Worm (Caenorhabditis elegans) whole organism, L4 larva: ENCODE measurements around the gene C25A8.5.

Experiments used
- F26F4.8 ChIP-seq: fragments of 200-800 bp; sonication (Bioruptor generic); conservative IDR thresholded peaks from 2 replicates; pipeline ENCODE4 v1.3.6; 2022; ENCODE audit warnings: missing genetic modification characterization, missing compliant biosample characterization
- T20F7.1 ChIP-seq: fragments of 200-800 bp; sonication (Bioruptor generic); optimal IDR thresholded peaks from 2 replicates; lab custom pipeline; 2018; ENCODE audit warnings: mild to moderate bottlenecking, missing genetic modification characterization, missing compliant biosample characterization
- ZK337.2 ChIP-seq: fragments of 200-800 bp; sonication (Bioruptor generic); IDR thresholded peaks from 2 replicates; pipeline ENCODE4 v1.3.6; 2022; ENCODE audit warnings: missing genetic modification reagents, missing genetic modification characterization, missing compliant biosample characterization
- ZK546.5 ChIP-seq, 2 experiments: sonication (generic microtip); optimal IDR thresholded peaks; 2 replicates each; lab custom pipeline; 2017; ENCODE audit warnings: missing biosample characterization in 2 of 2, missing genetic modification characterization in 2 of 2
- arid-1 ChIP-seq: fragments of 200-800 bp; sonication (Bioruptor generic); conservative IDR thresholded peaks from 2 replicates; pipeline ENCODE4 v1.3.6; 2022; ENCODE audit warnings: missing genetic modification reagents, missing genetic modification characterization, missing compliant biosample characterization
- attf-4 ChIP-seq: sonication (generic microtip); optimal IDR thresholded peaks from 3 replicates; lab custom pipeline; 2017; ENCODE audit warnings: missing biosample characterization, missing genetic modification characterization
- ces-1 ChIP-seq: fragments of 150-350 bp; sonication (generic microtip); optimal IDR thresholded peaks from 4 replicates; lab custom pipeline; 2014; ENCODE audit warnings: missing biosample characterization, missing genetic modification reagents, missing genetic modification characterization
- daf-12 ChIP-seq: fragments of 150-350 bp; optimal IDR thresholded peaks from 2 replicates; lab custom pipeline; 2014; ENCODE audit warnings: missing biosample characterization, missing genetic modification reagents, missing genetic modification characterization
- daf-16 ChIP-seq, 3 experiments: sonication (generic microtip); optimal IDR thresholded peaks; 2 replicates each; lab custom pipeline; 2016 to 2017; ENCODE audit warnings: missing genetic modification characterization in 3 of 3, missing genetic modification reagents in 3 of 3, mild to moderate bottlenecking in 2 of 3, missing compliant biosample characterization in 2 of 3, missing biosample characterization in 1 of 3, moderate library complexity in 1 of 3
- dmd-6 ChIP-seq: fragments of 200-800 bp; sonication (Bioruptor generic); IDR thresholded peaks from 2 replicates; pipeline ENCODE4 v1.3.6; 2022; ENCODE audit warnings: missing genetic modification reagents, missing genetic modification characterization, missing compliant biosample characterization
- dpl-1 ChIP-seq: fragments of 150-350 bp; optimal IDR thresholded peaks from 2 replicates; lab custom pipeline; 2014; ENCODE audit warnings: missing biosample characterization, missing genetic modification reagents, missing genetic modification characterization
- dve-1 ChIP-seq: sonication (generic microtip); optimal IDR thresholded peaks from 2 replicates; lab custom pipeline; 2017; ENCODE audit warnings: antibody characterized with exemption, mild to moderate bottlenecking, missing genetic modification characterization, missing compliant biosample characterization; ENCODE audit not compliant: insufficient read depth
- egl-27 ChIP-seq: sonication (generic microtip); optimal IDR thresholded peaks from 3 replicates; lab custom pipeline; 2017; ENCODE audit warnings: missing biosample characterization, missing genetic modification reagents, missing genetic modification characterization
- egl-43 ChIP-seq: fragments of 200-800 bp; sonication (Bioruptor generic); IDR thresholded peaks from 2 replicates; pipeline ENCODE4 v1.3.6; 2022; ENCODE audit warnings: missing genetic modification reagents, missing genetic modification characterization, missing compliant biosample characterization
- fkh-10 ChIP-seq: fragments of 150-350 bp; optimal IDR thresholded peaks from 2 replicates; lab custom pipeline; 2014; ENCODE audit warnings: missing biosample characterization, missing genetic modification reagents, missing genetic modification characterization
- gei-8 ChIP-seq: fragments of 200-800 bp; sonication (Bioruptor generic); optimal IDR thresholded peaks from 2 replicates; lab custom pipeline; 2018; ENCODE audit warnings: mild to moderate bottlenecking, missing genetic modification characterization, missing compliant biosample characterization
- hlh-11 ChIP-seq: fragments of 200-800 bp; sonication (Bioruptor generic); optimal IDR thresholded peaks from 2 replicates; lab custom pipeline; 2018; ENCODE audit warnings: mild to moderate bottlenecking, missing genetic modification characterization, missing compliant biosample characterization
- hlh-30 ChIP-seq: sonication (generic microtip); optimal IDR thresholded peaks from 2 replicates; lab custom pipeline; 2017; ENCODE audit warnings: antibody characterized with exemption, mild to moderate bottlenecking, missing genetic modification characterization, missing compliant biosample characterization; ENCODE audit not compliant: insufficient read depth
- lin-38 ChIP-seq: fragments of 200-800 bp; sonication (Bioruptor generic); IDR thresholded peaks from 2 replicates; pipeline ENCODE4 v1.3.6; 2022; ENCODE audit warnings: missing genetic modification reagents, missing genetic modification characterization, missing compliant biosample characterization
- lsy-2 ChIP-seq, 2 experiments: fragments of 150-350 bp in 1 of 2; sonication (generic microtip) in 1 of 2; optimal IDR thresholded peaks; 2 replicates each; lab custom pipeline; 2014 to 2017; ENCODE audit warnings: missing biosample characterization in 2 of 2, missing genetic modification characterization in 2 of 2
- mdl-1 ChIP-seq, 2 experiments: fragments of 150-350 bp in 1 of 2; sonication (generic microtip) in 1 of 2; optimal IDR thresholded peaks; 2 replicates each; lab custom pipeline; 2014 to 2017; ENCODE audit warnings: missing biosample characterization in 2 of 2, missing genetic modification characterization in 2 of 2
- mep-1 ChIP-seq: fragments of 150-350 bp; sonication (generic microtip); optimal IDR thresholded peaks from 3 replicates; lab custom pipeline; 2014; ENCODE audit warnings: missing biosample characterization, missing genetic modification characterization
- mes-2 ChIP-seq: sonication (generic microtip); optimal IDR thresholded peaks from 2 replicates; lab custom pipeline; 2016; ENCODE audit warnings: missing genotype, mild to moderate bottlenecking, missing genetic modification characterization, missing compliant biosample characterization; ENCODE audit not compliant: poor library complexity, severe bottlenecking
- mxl-2 ChIP-seq: fragments of 200-800 bp; sonication (Bioruptor generic); conservative IDR thresholded peaks from 2 replicates; pipeline ENCODE4 v1.3.6; 2022; ENCODE audit warnings: missing genetic modification reagents, missing genetic modification characterization, missing compliant biosample characterization
- mxl-3 ChIP-seq: fragments of 200-800 bp; sonication (Bioruptor generic); optimal IDR thresholded peaks from 2 replicates; lab custom pipeline; 2018; ENCODE audit warnings: mild to moderate bottlenecking, missing genetic modification characterization, missing compliant biosample characterization
- nhr-102 ChIP-seq: sonication (generic microtip); optimal IDR thresholded peaks from 2 replicates; lab custom pipeline; 2016; ENCODE audit warnings: mild to moderate bottlenecking, missing genetic modification characterization, moderate library complexity, missing compliant biosample characterization
- nhr-28 ChIP-seq: fragments of 150-350 bp; optimal IDR thresholded peaks from 2 replicates; lab custom pipeline; 2014; ENCODE audit warnings: missing biosample characterization, missing genetic modification characterization
- nhr-48 ChIP-seq: sonication (generic microtip); optimal IDR thresholded peaks from 2 replicates; lab custom pipeline; 2016; ENCODE audit warnings: mild to moderate bottlenecking, missing genetic modification characterization, missing compliant biosample characterization
- nhr-6 ChIP-seq: fragments of 150-350 bp; optimal IDR thresholded peaks from 2 replicates; lab custom pipeline; 2014; ENCODE audit warnings: missing biosample characterization, missing genetic modification characterization
- nhr-77 ChIP-seq: fragments of 150-350 bp; optimal IDR thresholded peaks from 2 replicates; lab custom pipeline; 2014; ENCODE audit warnings: missing biosample characterization, missing genetic modification characterization
- php-3 ChIP-seq: fragments of 200-800 bp; sonication (Bioruptor generic); IDR thresholded peaks from 2 replicates; pipeline ENCODE4 v1.3.6; 2022; ENCODE audit warnings: missing genetic modification reagents, missing genetic modification characterization, missing compliant biosample characterization
- spr-3 ChIP-seq: fragments of 200-800 bp; sonication (Bioruptor generic); optimal IDR thresholded peaks from 2 replicates; lab custom pipeline; 2018; ENCODE audit warnings: mild to moderate bottlenecking, missing genetic modification characterization, missing compliant biosample characterization
- tag-97 ChIP-seq: fragments of 200-800 bp; sonication (Bioruptor generic); IDR thresholded peaks from 2 replicates; pipeline ENCODE4 v1.3.6; 2022; ENCODE audit warnings: missing genetic modification characterization, missing compliant biosample characterization
- unc-62 ChIP-seq, 3 experiments: fragments of 150-350 bp in 1 of 3; sonication (generic microtip); optimal IDR thresholded peaks in 2 of 3; peaks in 1 of 3; 1 replicate in 1 of 3; 2 replicates in 2 of 3; lab custom pipeline; 2014 to 2017; ENCODE audit warnings: missing biosample characterization in 3 of 3, missing genetic modification characterization in 3 of 3, missing genetic modification reagents in 3 of 3, missing genotype in 1 of 3
- zag-1 ChIP-seq: fragments of 150-350 bp; optimal IDR thresholded peaks from 2 replicates; lab custom pipeline; 2014; ENCODE audit warnings: missing biosample characterization, missing genetic modification characterization
- zfp-3 ChIP-seq: fragments of 200-800 bp; sonication (Bioruptor generic); conservative IDR thresholded peaks from 2 replicates; pipeline ENCODE4 v1.3.6; 2022; ENCODE audit warnings: missing genetic modification reagents, missing genetic modification characterization, missing compliant biosample characterization
- zip-2 ChIP-seq: fragments of 150-350 bp; optimal IDR thresholded peaks from 2 replicates; lab custom pipeline; 2014; ENCODE audit warnings: missing biosample characterization, missing genetic modification characterization

C25A8.5 gene

ce11 chrIV:7016502-7016901 is 17.2 kb downstream of the C25A8.5 start (continued):
- no peak for TF ChIP-seq zfp-3

DNA sequence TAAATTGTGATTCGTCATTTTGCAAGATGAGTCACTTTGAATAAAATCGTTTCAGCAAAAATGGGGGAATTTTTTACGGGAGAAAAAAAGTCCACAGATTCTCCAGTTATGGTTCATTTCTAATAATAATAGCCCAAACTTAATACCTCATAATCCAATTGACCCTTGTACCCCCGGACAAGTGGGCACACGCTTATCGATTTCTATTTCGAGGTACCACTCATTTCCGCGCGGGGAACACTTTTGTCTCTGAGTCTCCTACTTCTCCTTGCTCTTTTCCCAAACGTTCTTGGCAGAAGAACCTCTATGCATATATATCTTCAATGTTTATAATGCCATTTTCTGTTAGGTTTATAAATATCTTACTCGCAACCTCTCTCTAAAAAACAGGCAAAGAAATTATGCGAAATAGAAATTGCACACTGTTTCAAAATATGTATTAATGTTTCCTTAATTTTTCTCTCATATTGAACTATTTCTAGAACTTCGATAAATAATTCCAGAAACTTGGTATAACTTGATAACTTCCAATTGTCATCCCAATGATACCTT is 17.9 kb downstream of the C25A8.5 start, which contains the start of gene gldi-4:
Gene gldi-4, plus strand, starts transcription at position 502 of the 552 bp plus-strand sequence.
- TF ChIP-seq dve-1 (tag; lab: Kevin White, UChicago): no peak
- no peak for TF ChIP-seq lin-38 (GFP tag; lab: Robert Waterston, UW)

DNA sequence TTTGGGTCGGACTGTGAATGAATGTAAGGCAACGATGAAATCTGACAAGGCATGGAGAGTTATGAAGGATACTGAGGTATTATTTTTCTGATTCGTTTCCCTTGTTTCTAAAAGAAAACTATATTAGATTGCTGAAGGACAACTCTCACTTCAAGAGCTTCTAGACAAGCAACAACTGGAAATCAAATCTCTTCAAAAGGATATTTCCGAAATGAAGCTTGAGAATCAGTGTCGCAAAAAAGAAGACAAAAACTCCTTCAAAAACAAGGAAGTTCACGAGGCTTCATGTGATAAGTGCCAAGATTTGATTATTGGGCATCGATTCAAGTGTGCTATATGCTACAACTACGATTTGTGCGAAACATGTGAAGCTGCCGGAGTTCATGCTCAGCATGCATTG is 19.3 kb downstream of the C25A8.5 start:
- peak; percentile 67 for TF ChIP-seq fkh-10 (GFP tag; lab: Kevin White, UChicago)
- TF ChIP-seq zip-2 (tag; lab: Kevin White, UChicago): no peak
- TF ChIP-seq mep-1: no peak
- TF ChIP-seq T20F7.1 (GFP tag; lab: Kevin White, UChicago): no peak
- peak; percentile 38 for TF ChIP-seq ces-1 (GFP tag; lab: Kevin White, UChicago)
- no peak for TF ChIP-seq egl-43 (GFP tag; lab: Robert Waterston, UW)

- TF ChIP-seq F26F4.8 (GFP tag; lab: Robert Waterston, UW): no peak
- peak; percentile 27 for TF ChIP-seq mxl-3
- no peak for TF ChIP-seq gei-8
- TF ChIP-seq hlh-30 (tag; lab: Kevin White, UChicago): peak; percentile 92
- TF ChIP-seq lsy-2 (tag; optimal IDR thresholded peaks at IDR 0.05; lab: Kevin White, UChicago): peak in 1 of 2 experiments; percentile 41
- peak; percentile 44 for TF ChIP-seq mep-1
- peak; percentile 4 for TF ChIP-seq nhr-102 (tag; lab: Kevin White, UChicago)
- TF ChIP-seq unc-62 (GFP tag; optimal IDR thresholded peaks at IDR 0.05 in 1 of 2; lab: Kevin White, UChicago): peak in 1 of 2 experiments; percentile 18
- no peak for TF ChIP-seq unc-62 (tag; optimal IDR thresholded peaks at IDR 0.05; lab: Kevin White, UChicago)
- peak in 1 of 2 experiments; percentile 5 for TF ChIP-seq daf-16 (GFP tag; optimal IDR thresholded peaks at IDR 0.05; lab: Kevin White, UChicago)
- peak; percentile 98 for TF ChIP-seq daf-16 (tag; optimal IDR thresholded peaks at IDR 0.05; lab: Kevin White, UChicago)
- peak in 1 of 2 experiments; percentile 71 for TF ChIP-seq mdl-1 (tag; optimal IDR thresholded peaks at IDR 0.05; lab: Kevin White, UChicago)
- TF ChIP-seq dmd-6 (GFP tag; lab: Robert Waterston, UW): peak; percentile 91
- no peak for TF ChIP-seq zag-1 (tag; lab: Kevin White, UChicago)
- peak; percentile 50 for TF ChIP-seq nhr-48 (tag; lab: Kevin White, UChicago)
- TF ChIP-seq nhr-28 (tag; lab: Kevin White, UChicago): peak; percentile 81
- TF ChIP-seq ZK546.5 (tag; optimal IDR thresholded peaks at IDR 0.05; lab: Kevin White, UChicago): no peak
- TF ChIP-seq dve-1 (tag; lab: Kevin White, UChicago): peak; percentile 79
- TF ChIP-seq nhr-77 (tag; lab: Kevin White, UChicago): peak; percentile 65
- peak; percentile 63 for TF ChIP-seq php-3
- TF ChIP-seq hlh-11 (tag; lab: Kevin White, UChicago): peak; percentile 70
These were observed 21.3 kb downstream of the C25A8.5 start for ce11 chrIV:7020630-7021029.

DNA sequence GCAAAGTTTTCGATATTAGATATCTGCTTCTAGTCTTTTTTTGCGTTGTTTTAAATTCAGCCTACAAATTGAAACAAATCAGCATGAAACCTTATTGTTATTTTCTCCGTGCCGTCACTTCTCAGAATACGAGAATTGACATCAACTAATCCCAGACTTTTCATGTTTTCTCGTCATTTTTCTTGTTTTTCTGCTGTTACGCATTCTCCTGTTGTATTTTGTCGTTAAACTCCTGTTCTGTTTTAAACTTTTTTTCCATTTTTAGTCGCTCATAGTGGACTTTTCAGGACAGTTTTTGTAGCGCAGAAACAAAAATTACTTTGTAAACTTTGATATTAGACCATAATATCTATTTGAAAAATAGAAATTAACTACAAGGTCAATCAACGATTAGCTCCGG is 22.9 kb downstream of the C25A8.5 start:
- TF ChIP-seq unc-62 (GFP tag; optimal IDR thresholded peaks at IDR 0.05 in 1 of 2; lab: Kevin White, UChicago) (peak in 1 of 2 experiments; percentile 61), unc-62 (tag; optimal IDR thresholded peaks at IDR 0.05; lab: Kevin White, UChicago) (no peak), daf-16 (GFP tag; optimal IDR thresholded peaks at IDR 0.05; lab: Kevin White, UChicago) (no peak), daf-16 (tag; optimal IDR thresholded peaks at IDR 0.05; lab: Kevin White, UChicago) (no peak), arid-1 (GFP tag; lab: Robert Waterston, UW) (no peak)

ce11 chrIV:7023004-7023403 is 23.7 kb downstream of the C25A8.5 start:
- TF ChIP-seq nhr-102 (tag; lab: Kevin White, UChicago) (no peak), mxl-2 (GFP tag; lab: Robert Waterston, UW) (no peak), daf-12 (tag; lab: Kevin White, UChicago) (no peak), spr-3 (no peak), mes-2 (tag; lab: Kevin White, UChicago) (peak; percentile 60), mxl-3 (peak; percentile 14), hlh-11 (tag; lab: Kevin White, UChicago) (peak; percentile 79), php-3 (no peak), ces-1 (GFP tag; lab: Kevin White, UChicago) (no peak), nhr-6 (tag; lab: Kevin White, UChicago) (peak; percentile 76), hlh-30 (tag; lab: Kevin White, UChicago) (peak; percentile 98), dpl-1 (GFP tag; lab: Kevin White, UChicago) (peak; percentile 28), mep-1 (peak; percentile 71), egl-27 (tag; lab: Kevin White, UChicago) (no peak), attf-4 (tag; lab: Kevin White, UChicago) (no peak), ZK337.2 (GFP tag; lab: Robert Waterston, UW) (no peak), tag-97 (GFP tag; lab: Robert Waterston, UW) (no peak), nhr-48 (tag; lab: Kevin White, UChicago) (no peak)
